Comparison of ENCODE assay signal across 5 fruit fly cellular contexts in the genomic region with DNA sequence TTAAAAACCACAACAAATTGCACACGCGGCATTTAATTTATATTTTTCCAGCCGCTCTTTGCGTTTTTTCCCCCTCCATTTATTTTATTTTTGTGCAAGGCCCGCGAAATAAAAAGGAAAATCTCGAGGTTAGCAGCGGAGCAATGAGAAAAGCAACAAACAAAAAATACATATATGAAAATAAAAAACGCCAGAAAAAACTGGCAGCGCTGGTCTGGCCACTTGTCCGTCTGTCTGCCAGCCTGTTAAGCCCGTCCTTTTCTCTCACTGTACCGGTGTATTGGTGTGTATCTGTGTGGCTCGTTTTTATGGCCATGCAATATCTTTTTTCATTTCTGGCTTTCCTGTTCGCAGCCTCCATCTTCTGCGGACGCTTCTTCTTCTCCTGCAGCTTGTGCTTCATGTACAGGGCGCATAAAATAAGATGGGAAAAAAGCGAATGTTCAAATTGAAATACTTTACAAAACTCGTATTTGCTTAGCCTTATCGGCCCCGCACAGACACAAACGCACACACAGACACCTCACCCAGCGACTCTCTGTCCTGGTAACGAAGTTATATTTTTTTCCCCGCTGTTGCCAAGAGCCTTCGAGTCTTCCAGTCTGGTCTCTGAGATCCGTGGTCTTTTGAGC.
TF ChIP-seq lines count a peak whose summit lies in the region.

No protein-coding gene starts in this region.

- TF ChIP-seq CTCF in whole organism, embryonic (GFP tag; optimal IDR thresholded peaks at IDR 0.05; lab: Kevin White, UChicago) = no peak

TF ChIP-seq in whole organism, adult, 20 proteins besides CTCF, POLR2A, EP300 and RAD21:
- TF ChIP-seq tj (GFP tag; optimal IDR thresholded peaks at IDR 0.05; lab: Kevin White, UChicago) (peak; percentile 96), bab1 (GFP tag; optimal IDR thresholded peaks at IDR 0.05; lab: Kevin White, UChicago) (no peak)

TF ChIP-seq in whole organism, embryonic, 481 proteins besides CTCF, POLR2A, EP300 and RAD21 (continues in another document):
- TF ChIP-seq corto (GFP tag; optimal IDR thresholded peaks at IDR 0.05; lab: Kevin White, UChicago) (peak; percentile 24), ci (GFP tag; IDR thresholded peaks at IDR 0.05; lab: Robert Waterston, UW) (no peak), en (GFP tag; optimal IDR thresholded peaks at IDR 0.05; lab: Kevin White, UChicago) (no peak), sqz (GFP tag; optimal IDR thresholded peaks at IDR 0.05; lab: Kevin White, UChicago) (peak; percentile 48), sisA (GFP tag; IDR thresholded peaks at IDR 0.05; lab: Robert Waterston, UW) (0 out of 2 replicates have a peak, but pooled peaks have one; percentile 8), bsh (GFP tag; optimal IDR thresholded peaks at IDR 0.05; lab: Kevin White, UChicago) (peak in 1 of 2 experiments; percentile 60), ash1 (GFP tag; optimal IDR thresholded peaks at IDR 0.05; lab: Kevin White, UChicago) (no peak), CrebB (tag; optimal IDR thresholded peaks at IDR 0.05; lab: Kevin White, UChicago) (no peak), CG2875 (GFP tag; optimal IDR thresholded peaks at IDR 0.05; lab: Kevin White, UChicago) (no peak), tap (tag; optimal IDR thresholded peaks at IDR 0.05; lab: Kevin White, UChicago) (no peak), CG17385 (GFP tag; optimal IDR thresholded peaks at IDR 0.05; lab: Kevin White, UChicago) (peak; percentile 11), Drgx (GFP tag; IDR thresholded peaks at IDR 0.05; lab: Robert Waterston, UW) (peak; percentile 37; the same call in 1 of the 2 replicates), Nf-YB (GFP tag; optimal IDR thresholded peaks at IDR 0.05; lab: Kevin White, UChicago) (no peak), vfl (GFP tag; optimal IDR thresholded peaks at IDR 0.05; lab: Kevin White, UChicago) (no peak), cad (GFP tag; optimal IDR thresholded peaks at IDR 0.05; lab: Kevin White, UChicago) (peak; percentile 60), row (GFP tag; IDR thresholded peaks at IDR 0.05; lab: Robert Waterston, UW) (0 out of 3 replicates have a peak, but pooled peaks have one; percentile 8), Med (GFP tag; lab: Kevin White, UChicago) (peak; percentile 76), cg (GFP tag; optimal IDR thresholded peaks at IDR 0.05; lab: Kevin White, UChicago) (peak; percentile 35), CG6813 (GFP tag; optimal IDR thresholded peaks at IDR 0.05; lab: Kevin White, UChicago) (no peak), CG34376 (GFP tag; optimal IDR thresholded peaks at IDR 0.05; lab: Kevin White, UChicago) (no peak)

TF ChIP-seq in whole organism, prepupa, 60 proteins besides CTCF, POLR2A, EP300 and RAD21 (continues in another document):
- peak; percentile 53 for TF ChIP-seq Sox14 (GFP tag; optimal IDR thresholded peaks at IDR 0.05; lab: Kevin White, UChicago)
- peak; percentile 78 for TF ChIP-seq CG6276 (GFP tag; optimal IDR thresholded peaks at IDR 0.05; lab: Kevin White, UChicago)
- TF ChIP-seq Gug (GFP tag; IDR thresholded peaks at IDR 0.05; lab: Robert Waterston, UW) = peak; percentile 41; the same call in 1 of the 2 replicates
- TF ChIP-seq Hr39 (GFP tag; optimal IDR thresholded peaks at IDR 0.05; lab: Kevin White, UChicago) = peak; percentile 18
- no peak for TF ChIP-seq CG34406 (GFP tag; optimal IDR thresholded peaks at IDR 0.05; lab: Kevin White, UChicago)
- TF ChIP-seq vri (GFP tag; optimal IDR thresholded peaks at IDR 0.05; lab: Kevin White, UChicago) = peak; percentile 51
- peak; percentile 64 for TF ChIP-seq svp (GFP tag; lab: Kevin White, UChicago)
- TF ChIP-seq CG11762 (GFP tag; optimal IDR thresholded peaks at IDR 0.05; lab: Kevin White, UChicago; ENCODE audit: insufficient read depth) = no peak
- peak; percentile 80 for TF ChIP-seq CG6163 (GFP tag; IDR thresholded peaks at IDR 0.05; lab: Robert Waterston, UW)
- peak; percentile 47 for TF ChIP-seq achi (GFP tag; optimal IDR thresholded peaks at IDR 0.05; lab: Kevin White, UChicago)
- TF ChIP-seq CG10669 (GFP tag; optimal IDR thresholded peaks at IDR 0.05; lab: Kevin White, UChicago) = peak; percentile 57
- peak; percentile 70 for TF ChIP-seq net (GFP tag; optimal IDR thresholded peaks at IDR 0.05; lab: Kevin White, UChicago)
- peak; percentile 17 for TF ChIP-seq OdsH (GFP tag; optimal IDR thresholded peaks at IDR 0.05; lab: Kevin White, UChicago)
- TF ChIP-seq CG7368 (GFP tag; optimal IDR thresholded peaks at IDR 0.05; lab: Kevin White, UChicago) = peak; percentile 23
- TF ChIP-seq CG10631 (GFP tag; optimal IDR thresholded peaks at IDR 0.05; lab: Kevin White, UChicago) = peak; percentile 38
- TF ChIP-seq CG4318 (GFP tag; optimal IDR thresholded peaks at IDR 0.05; lab: Kevin White, UChicago) = no peak
- peak; percentile 83 for TF ChIP-seq CG6808 (GFP tag; optimal IDR thresholded peaks at IDR 0.05; lab: Kevin White, UChicago)
- peak; percentile 33 for TF ChIP-seq Met (GFP tag; optimal IDR thresholded peaks at IDR 0.05; lab: Kevin White, UChicago)
- TF ChIP-seq eg (GFP tag; IDR thresholded peaks at IDR 0.05; lab: Robert Waterston, UW) = peak; percentile 89
- TF ChIP-seq fkh (GFP tag; optimal IDR thresholded peaks at IDR 0.05; lab: Kevin White, UChicago) = no peak
- TF ChIP-seq CG6854 (GFP tag; optimal IDR thresholded peaks at IDR 0.05; lab: Kevin White, UChicago) = peak; percentile 82

TF ChIP-seq in whole organism, pupa, 21 proteins besides CTCF, POLR2A, EP300 and RAD21:
- TF ChIP-seq Snoo (tag; optimal IDR thresholded peaks at IDR 0.05; lab: Kevin White, UChicago) (peak; percentile 60), CG34367 (tag; optimal IDR thresholded peaks at IDR 0.05; lab: Kevin White, UChicago) (peak; percentile 68), gl (tag; optimal IDR thresholded peaks at IDR 0.05; lab: Kevin White, UChicago) (peak; percentile 79), Pif1A (GFP tag; optimal IDR thresholded peaks at IDR 0.05; lab: Kevin White, UChicago) (peak; percentile 64), CG8159 (tag; optimal IDR thresholded peaks at IDR 0.05; lab: Kevin White, UChicago) (peak; percentile 65), CG32121 (GFP tag; IDR thresholded peaks at IDR 0.05; lab: Robert Waterston, UW) (peak; percentile 35; the same call in 1 of the 2 replicates), CG4496 (GFP tag; IDR thresholded peaks at IDR 0.05; lab: Robert Waterston, UW) (peak; percentile 85), fd96Ca (GFP tag; IDR thresholded peaks at IDR 0.05; lab: Robert Waterston, UW) (peak; percentile 56; the same call in 2 of the 3 replicates), Ets98B (GFP tag; IDR thresholded peaks at IDR 0.05; lab: Robert Waterston, UW) (peak; percentile 70), D1 (tag; optimal IDR thresholded peaks at IDR 0.05; lab: Kevin White, UChicago) (peak; percentile 69), CG15710 (tag; optimal IDR thresholded peaks at IDR 0.05; lab: Kevin White, UChicago) (peak; percentile 58), Pif1B (GFP tag; optimal IDR thresholded peaks at IDR 0.05; lab: Kevin White, UChicago) (peak; percentile 57), CG14655 (GFP tag; optimal IDR thresholded peaks at IDR 0.05; lab: Kevin White, UChicago) (peak; percentile 63), CG17806 (tag; optimal IDR thresholded peaks at IDR 0.05; lab: Kevin White, UChicago) (peak; percentile 55), CG9948 (tag; optimal IDR thresholded peaks at IDR 0.05; lab: Kevin White, UChicago) (peak; percentile 32), CG10348 (GFP tag; IDR thresholded peaks at IDR 0.05; lab: Robert Waterston, UW) (no peak), CG8301 (tag; optimal IDR thresholded peaks at IDR 0.05; lab: Kevin White, UChicago) (peak; percentile 52), rn (GFP tag; IDR thresholded peaks at IDR 0.05; lab: Robert Waterston, UW) (peak; percentile 59; the same call in 1 of the 2 replicates), CG12605 (GFP tag; IDR thresholded peaks at IDR 0.05; lab: Robert Waterston, UW) (peak; percentile 87), CG13204 (GFP tag; optimal IDR thresholded peaks at IDR 0.05; lab: Kevin White, UChicago) (peak; percentile 80), EcR (GFP tag; optimal IDR thresholded peaks at IDR 0.05; lab: Kevin White, UChicago) (peak; percentile 71)

TF ChIP-seq in whole organism, wandering third instar larva, 38 proteins besides CTCF, POLR2A, EP300 and RAD21 (continues in another document):
- TF ChIP-seq brk (GFP tag; optimal IDR thresholded peaks at IDR 0.05; lab: Kevin White, UChicago) = no peak
- TF ChIP-seq dl (GFP tag; optimal IDR thresholded peaks at IDR 0.05; lab: Kevin White, UChicago; ENCODE audit: insufficient read depth in 1 of 2, partially characterized antibody in 2 of 2) = peak in 1 of 2 experiments; percentile 15
- TF ChIP-seq ey (GFP tag; optimal IDR thresholded peaks at IDR 0.05; lab: Kevin White, UChicago) = peak; percentile 20
- TF ChIP-seq foxo (GFP tag; optimal IDR thresholded peaks at IDR 0.05; lab: Kevin White, UChicago) = peak in 1 of 2 experiments; percentile 40
- TF ChIP-seq GATAd (GFP tag; optimal IDR thresholded peaks at IDR 0.05; lab: Kevin White, UChicago) = no peak
- TF ChIP-seq Hr78 (GFP tag; optimal IDR thresholded peaks at IDR 0.05; lab: Kevin White, UChicago) = no peak
- peak; percentile 41 for TF ChIP-seq woc (GFP tag; optimal IDR thresholded peaks at IDR 0.05; lab: Kevin White, UChicago)
- TF ChIP-seq Rel (GFP tag; optimal IDR thresholded peaks at IDR 0.05; lab: Kevin White, UChicago) = peak; percentile 55
- TF ChIP-seq Rel (tag; optimal IDR thresholded peaks at IDR 0.05; lab: Kevin White, UChicago) = peak; percentile 15
- no peak for TF ChIP-seq jim (GFP tag; optimal IDR thresholded peaks at IDR 0.05; lab: Kevin White, UChicago)
- TF ChIP-seq pan (optimal IDR thresholded peaks at IDR 0.05; lab: Kevin White, UChicago) = no peak
- peak; percentile 59 for TF ChIP-seq CrebA (GFP tag; optimal IDR thresholded peaks at IDR 0.05; lab: Kevin White, UChicago; ENCODE audit: borderline replicate concordance)
- peak; percentile 43 for TF ChIP-seq fru (GFP tag; optimal IDR thresholded peaks at IDR 0.05; lab: Kevin White, UChicago)
- no peak for TF ChIP-seq HLH106 (tag; optimal IDR thresholded peaks at IDR 0.05; lab: Kevin White, UChicago)
- no peak for TF ChIP-seq CG9705 (GFP tag; optimal IDR thresholded peaks at IDR 0.05; lab: Kevin White, UChicago)
- TF ChIP-seq Hr83 (GFP tag; optimal IDR thresholded peaks at IDR 0.05; lab: Kevin White, UChicago; ENCODE audit: poor library complexity, severe bottlenecking) = no peak
- TF ChIP-seq Sp1 (GFP tag; optimal IDR thresholded peaks at IDR 0.05; lab: Kevin White, UChicago) = peak; percentile 64
- no peak for TF ChIP-seq Myc (optimal IDR thresholded peaks at IDR 0.05; lab: Kevin White, UChicago)
- peak; percentile 22 for TF ChIP-seq Hnf4 (GFP tag; optimal IDR thresholded peaks at IDR 0.05; lab: Kevin White, UChicago)
- TF ChIP-seq br (GFP tag; optimal IDR thresholded peaks at IDR 0.05; lab: Kevin White, UChicago) = peak; percentile 4
- peak; percentile 41 for TF ChIP-seq Jra (GFP tag; optimal IDR thresholded peaks at IDR 0.05; lab: Kevin White, UChicago)
- TF ChIP-seq psq (GFP tag; optimal IDR thresholded peaks at IDR 0.05; lab: Kevin White, UChicago) = peak; percentile 86
- TF ChIP-seq sage (GFP tag; optimal IDR thresholded peaks at IDR 0.05; lab: Kevin White, UChicago) = no peak
- TF ChIP-seq lola (GFP tag; optimal IDR thresholded peaks at IDR 0.05; lab: Kevin White, UChicago) = no peak
- TF ChIP-seq N (GFP tag; optimal IDR thresholded peaks at IDR 0.05; lab: Kevin White, UChicago) = no peak
